Fruit fly (Drosophila melanogaster) whole organism, embryonic: ENCODE measurements around the gene CG9205.

Experiments used
- CG7839 ChIP-seq: fragments of 200-800 bp; sonication (Bioruptor generic); optimal IDR thresholded peaks from 3 replicates; lab custom pipeline; 2018; ENCODE audit warnings: missing biosample characterization, mild to moderate bottlenecking, missing genetic modification characterization, moderate library complexity
- Dad ChIP-seq: fragments of 200-800 bp; sonication (Bioruptor generic); optimal IDR thresholded peaks from 3 replicates; lab custom pipeline; 2016; ENCODE audit warnings: missing biosample characterization, missing genetic modification characterization
- Rfx ChIP-seq: fragments of 200-800 bp; sonication (Bioruptor generic); IDR thresholded peaks from 2 replicates; pipeline ENCODE4 v1.3.6; 2022; ENCODE audit warnings: missing biosample characterization, missing genetic modification characterization
- dati ChIP-seq: fragments of 200-800 bp; sonication (Bioruptor generic); IDR thresholded peaks from 2 replicates; pipeline ENCODE4 v1.3.6; 2022; ENCODE audit warnings: missing biosample characterization, missing genetic modification characterization
- her ChIP-seq: fragments of 200-800 bp; sonication (Bioruptor generic); optimal IDR thresholded peaks from 2 replicates; lab custom pipeline; 2016; ENCODE audit warnings: missing biosample characterization, missing genetic modification characterization

- no peak for TF ChIP-seq Rfx (GFP tag; lab: Robert Waterston, UW)
- no peak for TF ChIP-seq Dad (GFP tag; lab: Kevin White, UChicago)
- no peak for TF ChIP-seq CG7839 (tag; lab: Kevin White, UChicago)
- TF ChIP-seq dati: no peak
- TF ChIP-seq her (GFP tag; lab: Kevin White, UChicago): no peak
Measured at dm6 chr3L:1033688-1034087, 809 bp upstream of the CG9205 start.
